Fruit fly (Drosophila melanogaster) whole organism, embryonic: Measurements from ENCODE around the gene CG32462.

Experiments
- ATbp ChIP-seq: fragments of 200-800 bp; sonication (Bioruptor generic); optimal IDR thresholded peaks from 2 replicates; lab custom pipeline; 2017; ENCODE audit warnings: missing biosample characterization, mild to moderate bottlenecking, missing genetic modification characterization, missing genetic modification reagents
- Atf6 ChIP-seq: fragments of 200-800 bp; sonication (Bioruptor generic); IDR thresholded peaks from 2 replicates; pipeline ENCODE4 v1.3.6; 2022; ENCODE audit warnings: missing biosample characterization, missing genetic modification characterization
- Awh ChIP-seq: fragments of 200-800 bp; sonication (Bioruptor generic); IDR thresholded peaks from 2 replicates; pipeline ENCODE4, ENCODE4 v1.3.6; 2022; ENCODE audit warnings: missing biosample characterization, missing genetic modification characterization
- CG10274 ChIP-seq: fragments of 200-800 bp; sonication (Bioruptor generic); optimal IDR thresholded peaks from 3 replicates; lab custom pipeline; 2017; ENCODE audit warnings: missing biosample characterization, mild to moderate bottlenecking, missing genetic modification characterization
- CG10959 ChIP-seq: fragments of 200-800 bp; sonication (Bioruptor generic); IDR thresholded peaks from 2 replicates; pipeline ENCODE4 v1.3.6; 2022; ENCODE audit warnings: missing biosample characterization, missing genetic modification characterization
- CG11085 ChIP-seq: fragments of 200-800 bp; sonication (Bioruptor generic); IDR thresholded peaks from 2 replicates; pipeline ENCODE4 v1.3.6; 2022; ENCODE audit warnings: missing biosample characterization, missing genetic modification characterization
- CG1233 ChIP-seq: fragments of 200-800 bp; sonication (Bioruptor generic); optimal IDR thresholded peaks from 4 replicates; lab custom pipeline; 2018; ENCODE audit warnings: missing biosample characterization, mild to moderate bottlenecking, missing genetic modification characterization
- CG13123 ChIP-seq: fragments of 200-800 bp; sonication (Bioruptor generic); optimal IDR thresholded peaks from 2 replicates; lab custom pipeline; 2016; ENCODE audit warnings: missing biosample characterization, missing genetic modification characterization
- CG13296 ChIP-seq: fragments of 200-800 bp; sonication (Bioruptor generic); optimal IDR thresholded peaks from 3 replicates; lab custom pipeline; 2018; ENCODE audit warnings: missing biosample characterization, mild to moderate bottlenecking, missing genetic modification characterization
- CG15269 ChIP-seq: fragments of 200-800 bp; sonication (Bioruptor generic); optimal IDR thresholded peaks from 2 replicates; lab custom pipeline; 2018; ENCODE audit warnings: missing biosample characterization, mild to moderate bottlenecking, missing genetic modification characterization, moderate library complexity
- CG16813 ChIP-seq: fragments of 200-800 bp; sonication (Bioruptor generic); IDR thresholded peaks from 3 replicates; pipeline ENCODE4 v1.3.6; 2022; ENCODE audit warnings: missing biosample characterization, missing genetic modification characterization; ENCODE audit not compliant: partially characterized antibody
- CG16863 ChIP-seq: fragments of 200-800 bp; sonication (Bioruptor generic); optimal IDR thresholded peaks from 3 replicates; lab custom pipeline; 2016; ENCODE audit warnings: missing biosample characterization, missing genetic modification characterization
- CG18476 ChIP-seq: fragments of 200-800 bp; sonication (Bioruptor generic); optimal IDR thresholded peaks from 2 replicates; lab custom pipeline; 2016; ENCODE audit warnings: missing biosample characterization, mild to moderate bottlenecking, missing genetic modification characterization
- CG18619 ChIP-seq: fragments of 200-800 bp; sonication (Bioruptor generic); optimal IDR thresholded peaks from 3 replicates; lab custom pipeline; 2017; ENCODE audit warnings: missing biosample characterization, mild to moderate bottlenecking, missing genetic modification characterization
- CG32767 ChIP-seq: fragments of 200-800 bp; sonication (Bioruptor generic); IDR thresholded peaks from 2 replicates; pipeline ENCODE4 v1.3.6; 2022; ENCODE audit warnings: missing biosample characterization, missing genetic modification characterization
- CG34422 ChIP-seq: fragments of 200-800 bp; sonication (Bioruptor generic); IDR thresholded peaks from 3 replicates; pipeline ENCODE4 v1.3.6; 2022; ENCODE audit warnings: missing biosample characterization, missing genetic modification characterization
- CG3726 ChIP-seq: fragments of 200-800 bp; sonication (Bioruptor generic); IDR thresholded peaks from 3 replicates; pipeline ENCODE4, ENCODE4 v1.3.6; 2022; ENCODE audit warnings: missing biosample characterization, missing genetic modification characterization
- CG6683 ChIP-seq: fragments of 200-800 bp; sonication (Bioruptor generic); optimal IDR thresholded peaks from 2 replicates; lab custom pipeline; 2017; ENCODE audit warnings: missing biosample characterization, mild to moderate bottlenecking, missing genetic modification characterization, missing genetic modification reagents
- CG6689 ChIP-seq: fragments of 200-800 bp; sonication (Bioruptor generic); IDR thresholded peaks from 2 replicates; pipeline ENCODE4 v1.3.6; 2022; ENCODE audit warnings: missing biosample characterization, missing genetic modification characterization
- CkIIα-i1 ChIP-seq: fragments of 200-800 bp; sonication (Bioruptor generic); IDR thresholded peaks from 2 replicates; pipeline ENCODE4 v1.3.6; 2022; ENCODE audit warnings: missing biosample characterization, missing genetic modification characterization
- Doc2 ChIP-seq: fragments of 200-800 bp; sonication (Bioruptor generic); IDR thresholded peaks from 2 replicates; pipeline ENCODE4 v1.3.6; 2022; ENCODE audit warnings: missing biosample characterization, missing genetic modification characterization
- Drgx ChIP-seq: fragments of 200-800 bp; sonication (Bioruptor generic); IDR thresholded peaks from 2 replicates; pipeline ENCODE4 v1.3.6; 2022; ENCODE audit warnings: missing biosample characterization, missing genetic modification characterization
- Ets65A ChIP-seq: fragments of 200-800 bp; sonication (Bioruptor generic); peaks from one replicate; lab custom pipeline; 2016; ENCODE audit warnings: missing biosample characterization, missing genetic modification characterization
- H2.0 ChIP-seq: fragments of 200-800 bp; sonication (Bioruptor generic); IDR thresholded peaks from 2 replicates; pipeline ENCODE4 v1.3.6; 2022; ENCODE audit warnings: missing biosample characterization, missing genetic modification characterization
- HLH54F ChIP-seq: fragments of 200-800 bp; sonication (Bioruptor generic); optimal IDR thresholded peaks from 3 replicates; lab custom pipeline; 2016; ENCODE audit warnings: missing biosample characterization, missing genetic modification characterization
- Mrtf ChIP-seq: fragments of 200-800 bp; sonication (Bioruptor generic); IDR thresholded peaks from 3 replicates; pipeline ENCODE4 v1.3.6; 2022; ENCODE audit warnings: missing biosample characterization, missing genetic modification characterization
- Neu2 ChIP-seq: fragments of 200-800 bp; sonication (Bioruptor generic); optimal IDR thresholded peaks from 3 replicates; lab custom pipeline; 2016; ENCODE audit warnings: missing biosample characterization, missing genetic modification characterization, borderline replicate concordance
- Oaz ChIP-seq: fragments of 200-800 bp; sonication (Bioruptor generic); IDR thresholded peaks from 2 replicates; pipeline ENCODE4 v1.3.6; 2022; ENCODE audit warnings: missing biosample characterization, missing genetic modification characterization
- Opbp ChIP-seq: fragments of 200-800 bp; sonication (Bioruptor generic); IDR thresholded peaks from 3 replicates; pipeline ENCODE4 v1.3.6; 2022; ENCODE audit warnings: missing biosample characterization, missing genetic modification characterization; ENCODE audit not compliant: partially characterized antibody
- Sin3A ChIP-seq: fragments of >200 bp; optimal IDR thresholded peaks from 2 replicates; lab custom pipeline; 2018
- ara ChIP-seq: fragments of 200-800 bp; sonication (Bioruptor generic); IDR thresholded peaks from 2 replicates; pipeline ENCODE4 v1.3.6; 2022; ENCODE audit warnings: missing biosample characterization, missing genetic modification characterization
- ash1 ChIP-seq: fragments of 200-800 bp; sonication (Bioruptor generic); optimal IDR thresholded peaks from 2 replicates; lab custom pipeline; 2018; ENCODE audit warnings: missing biosample characterization, mild to moderate bottlenecking, missing genetic modification characterization
- ato ChIP-seq: fragments of 200-800 bp; sonication (Bioruptor generic); IDR thresholded peaks from 2 replicates; pipeline ENCODE4 v1.3.6; 2022; ENCODE audit warnings: missing biosample characterization, missing genetic modification characterization; ENCODE audit not compliant: partially characterized antibody
- az2 ChIP-seq: fragments of 200-800 bp; sonication (Bioruptor generic); optimal IDR thresholded peaks from 3 replicates; lab custom pipeline; 2016; ENCODE audit warnings: missing biosample characterization, missing genetic modification characterization
- br ChIP-seq: fragments of >200 bp; optimal IDR thresholded peaks from 2 replicates; lab custom pipeline; 2017
- cas ChIP-seq: fragments of 200-800 bp; sonication (Bioruptor generic); IDR thresholded peaks from 2 replicates; pipeline ENCODE4 v1.3.6; 2022; ENCODE audit warnings: missing biosample characterization, missing genetic modification characterization
- dati ChIP-seq: fragments of 200-800 bp; sonication (Bioruptor generic); IDR thresholded peaks from 2 replicates; pipeline ENCODE4 v1.3.6; 2022; ENCODE audit warnings: missing biosample characterization, missing genetic modification characterization
- emc ChIP-seq: fragments of 200-800 bp; sonication (Bioruptor generic); optimal IDR thresholded peaks from 2 replicates; lab custom pipeline; 2016; ENCODE audit warnings: missing biosample characterization, missing genetic modification characterization
- esg ChIP-seq: fragments of 200-800 bp; sonication (Bioruptor generic); conservative IDR thresholded peaks from 2 replicates; pipeline ENCODE4 v1.3.6; 2022; ENCODE audit warnings: missing biosample characterization, missing genetic modification characterization
- exex ChIP-seq: fragments of 200-800 bp; sonication (Bioruptor generic); optimal IDR thresholded peaks from 4 replicates; lab custom pipeline; 2018; ENCODE audit warnings: missing biosample characterization, mild to moderate bottlenecking, missing genetic modification characterization, moderate library complexity
- grau ChIP-seq: fragments of 200-800 bp; optimal IDR thresholded peaks from 3 replicates; lab custom pipeline; 2019; ENCODE audit warnings: missing biosample characterization, mild to moderate bottlenecking, missing genetic modification characterization, moderate library complexity
- ham ChIP-seq: fragments of 200-800 bp; sonication (Bioruptor generic); IDR thresholded peaks from 2 replicates; pipeline ENCODE4 v1.3.6; 2022; ENCODE audit warnings: missing biosample characterization, missing genetic modification characterization
- hth ChIP-seq: fragments of >200 bp; optimal IDR thresholded peaks from 2 replicates; lab custom pipeline; 2017; ENCODE audit warnings: inconsistent platforms
- otp ChIP-seq: fragments of 200-800 bp; sonication (Bioruptor generic); IDR thresholded peaks from 3 replicates; pipeline ENCODE4, ENCODE4 v1.3.6; 2022; ENCODE audit warnings: missing biosample characterization, missing genetic modification characterization
- p53 ChIP-seq: fragments of 200-800 bp; sonication (Bioruptor generic); optimal IDR thresholded peaks from 2 replicates; lab custom pipeline; 2016; ENCODE audit warnings: missing biosample characterization, missing genetic modification characterization
- peb ChIP-seq: fragments of 200-800 bp; sonication (Bioruptor generic); IDR thresholded peaks from 2 replicates; pipeline ENCODE4 v1.3.6; 2022; ENCODE audit warnings: missing biosample characterization, missing genetic modification characterization
- ranshi ChIP-seq: fragments of 200-800 bp; sonication (Bioruptor generic); IDR thresholded peaks from 2 replicates; pipeline ENCODE4 v1.3.6; 2022; ENCODE audit warnings: missing biosample characterization, missing genetic modification characterization
- run ChIP-seq: fragments of 200-800 bp; sonication (Bioruptor generic); optimal IDR thresholded peaks from 3 replicates; lab custom pipeline; 2018; ENCODE audit warnings: missing biosample characterization, mild to moderate bottlenecking, missing genetic modification characterization
- seq ChIP-seq: fragments of 200-800 bp; sonication (Bioruptor generic); IDR thresholded peaks from 2 replicates; pipeline ENCODE4 v1.3.6; 2022; ENCODE audit warnings: missing biosample characterization, missing genetic modification characterization
- tx ChIP-seq: fragments of 200-800 bp; sonication (Bioruptor generic); optimal IDR thresholded peaks from 2 replicates; lab custom pipeline; 2016; ENCODE audit warnings: missing biosample characterization, missing genetic modification characterization
- vnd ChIP-seq: fragments of 200-800 bp; sonication (Bioruptor generic); IDR thresholded peaks from 3 replicates; pipeline ENCODE4 v1.3.6; 2022; ENCODE audit warnings: missing biosample characterization, missing genetic modification characterization; ENCODE audit not compliant: partially characterized antibody
- zfh2 ChIP-seq: fragments of 200-800 bp; sonication (Bioruptor generic); optimal IDR thresholded peaks from 2 replicates; lab custom pipeline; 2016; ENCODE audit warnings: missing biosample characterization, missing genetic modification characterization

The CG32462 gene

dm6 chr3L:22878723-22879343 lies 25.5 kb upstream of the CG32462 start, which contains the start of the genes Chro and Ssl1 (continued):
- no peak for TF ChIP-seq vnd (GFP tag; lab: Robert Waterston, UW)
- TF ChIP-seq H2.0 (GFP tag; lab: Robert Waterston, UW), result peak; percentile 100
- peak; percentile 100 for TF ChIP-seq Awh (GFP tag; lab: Robert Waterston, UW)
- TF ChIP-seq CG1233 (GFP tag; lab: Kevin White, UChicago), result peak; percentile 100
- peak; percentile 100 for TF ChIP-seq CG16863 (GFP tag; lab: Kevin White, UChicago)
- TF ChIP-seq Sin3A (lab: Kevin White, UChicago), result peak; percentile 73
- TF ChIP-seq Drgx, result peak; percentile 100
- TF ChIP-seq az2 (GFP tag; lab: Kevin White, UChicago), result peak; percentile 100
- peak; percentile 99 for TF ChIP-seq ham (GFP tag; lab: Robert Waterston, UW)
- TF ChIP-seq CG13123 (GFP tag; lab: Kevin White, UChicago), result peak; percentile 99
- TF ChIP-seq ara (GFP tag; lab: Robert Waterston, UW), result peak; percentile 100
- TF ChIP-seq CG10959 (GFP tag; lab: Robert Waterston, UW), result peak; percentile 100
- peak; percentile 100 for TF ChIP-seq zfh2 (GFP tag; lab: Kevin White, UChicago)
- TF ChIP-seq Mrtf (GFP tag; lab: Robert Waterston, UW), result peak; percentile 100
- TF ChIP-seq dati (GFP tag; lab: Robert Waterston, UW), result peak; percentile 99
- TF ChIP-seq CkIIα-i1 (GFP tag; lab: Robert Waterston, UW), result peak; percentile 98
- peak; percentile 100 for TF ChIP-seq ranshi
- TF ChIP-seq Oaz (GFP tag; lab: Robert Waterston, UW), result peak; percentile 100
- TF ChIP-seq otp (GFP tag; lab: Robert Waterston, UW), result peak; percentile 100
- TF ChIP-seq CG11085 (GFP tag; lab: Robert Waterston, UW), result peak; percentile 99
- TF ChIP-seq exex (tag; lab: Kevin White, UChicago), result peak; percentile 96
- peak; percentile 100 for TF ChIP-seq CG3726
- peak; percentile 98 for TF ChIP-seq ash1
- peak; percentile 100 for TF ChIP-seq tx (GFP tag; lab: Kevin White, UChicago)
- TF ChIP-seq seq (GFP tag; lab: Robert Waterston, UW), result peak; percentile 100
- no peak for TF ChIP-seq br (lab: Kevin White, UChicago)
- TF ChIP-seq CG6689 (GFP tag; lab: Robert Waterston, UW), result peak; percentile 100
- TF ChIP-seq hth (lab: Kevin White, UChicago), result no peak
- TF ChIP-seq CG13296 (GFP tag; lab: Kevin White, UChicago), result peak; percentile 100
- TF ChIP-seq Ets65A (GFP tag; lab: Kevin White, UChicago), result peak; percentile 100
- TF ChIP-seq Opbp (GFP tag; lab: Robert Waterston, UW), result peak; percentile 56; the same call in 1 of the 3 replicates
- TF ChIP-seq ATbp (GFP tag; lab: Kevin White, UChicago), result peak; percentile 100
- TF ChIP-seq grau, result peak; percentile 99
- TF ChIP-seq ato (GFP tag; lab: Robert Waterston, UW), result no peak
- peak; percentile 99 for TF ChIP-seq cas (GFP tag; lab: Robert Waterston, UW)
- TF ChIP-seq Atf6 (GFP tag; lab: Robert Waterston, UW), result peak; percentile 100
- TF ChIP-seq p53, result peak; percentile 99
- peak; percentile 100 for TF ChIP-seq peb
- TF ChIP-seq CG34422 (GFP tag; lab: Robert Waterston, UW), result peak; percentile 100
- TF ChIP-seq CG32767 (GFP tag; lab: Robert Waterston, UW), result peak; percentile 100
- TF ChIP-seq Doc2, result peak; percentile 99
- peak; percentile 44; the same call in 1 of the 3 replicates for TF ChIP-seq CG16813 (GFP tag; lab: Robert Waterston, UW)
- peak; percentile 99 for TF ChIP-seq CG6683
- TF ChIP-seq CG18619, result peak; percentile 100
- peak; percentile 99 for TF ChIP-seq Neu2 (GFP tag; lab: Kevin White, UChicago)
- TF ChIP-seq run (tag; lab: Kevin White, UChicago), result peak; percentile 100
- TF ChIP-seq emc (GFP tag; lab: Kevin White, UChicago), result peak; percentile 99
- TF ChIP-seq CG15269 (tag; lab: Kevin White, UChicago), result peak; percentile 100
- peak; percentile 100 for TF ChIP-seq CG18476 (GFP tag; lab: Kevin White, UChicago)
- TF ChIP-seq HLH54F (GFP tag; lab: Kevin White, UChicago), result peak; percentile 100
- TF ChIP-seq CG10274 (GFP tag; lab: Kevin White, UChicago), result peak; percentile 100
- peak; percentile 100 for TF ChIP-seq esg (GFP tag; lab: Robert Waterston, UW)
